Worm (Caenorhabditis elegans) whole organism, young adult: ENCODE measurements around the gene mup-4.
A peak's percentile ranks its signal among the peaks of the same experiment; 100 is the strongest.

Source experiments
- B0019.2 ChIP-seq: fragments of 200-800 bp; sonication (Bioruptor generic); conservative IDR thresholded peaks from 2 replicates; pipeline ENCODE4 v1.3.6; 2022; ENCODE audit warnings: missing genetic modification reagents, missing genetic modification characterization, missing compliant biosample characterization
- B0336.3 ChIP-seq: fragments of 200-800 bp; sonication (Bioruptor generic); IDR thresholded peaks from 2 replicates; pipeline ENCODE4 v1.3.6; 2022; ENCODE audit warnings: missing genetic modification characterization, missing compliant biosample characterization
- C17E4.6 ChIP-seq: fragments of 200-800 bp; sonication (Bioruptor generic); IDR thresholded peaks from 2 replicates; pipeline ENCODE4 v1.3.6; 2022; ENCODE audit warnings: missing genetic modification reagents, missing genetic modification characterization, missing compliant biosample characterization
- D2030.7 ChIP-seq: fragments of 200-800 bp; sonication (Bioruptor generic); IDR thresholded peaks from 2 replicates; pipeline ENCODE4 v1.3.6; 2022; ENCODE audit warnings: missing genetic modification reagents, missing genetic modification characterization, missing compliant biosample characterization
- F37B4.10 ChIP-seq: fragments of 200-800 bp; sonication (Bioruptor generic); IDR thresholded peaks from 2 replicates; pipeline ENCODE4 v1.3.6; 2022; ENCODE audit warnings: missing genetic modification characterization, missing compliant biosample characterization
- F39B2.1 ChIP-seq: fragments of 200-800 bp; sonication (Bioruptor generic); IDR thresholded peaks from 2 replicates; pipeline ENCODE4 v1.3.6; 2022; ENCODE audit warnings: missing genetic modification reagents, missing genetic modification characterization, missing compliant biosample characterization
- F55B11.4 ChIP-seq: sonication (generic microtip); optimal IDR thresholded peaks from 2 replicates; lab custom pipeline; 2016; ENCODE audit warnings: missing compliant biosample characterization, missing genetic modification characterization, borderline replicate concordance; ENCODE audit not compliant: insufficient read depth
- F57A8.1 ChIP-seq: fragments of 200-800 bp; sonication (Bioruptor generic); optimal IDR thresholded peaks from 2 replicates; lab custom pipeline; 2018; ENCODE audit warnings: mild to moderate bottlenecking, missing genetic modification characterization, moderate library complexity, missing compliant biosample characterization
- K11D2.4 ChIP-seq: fragments of 200-800 bp; sonication (Bioruptor generic); IDR thresholded peaks from 2 replicates; pipeline ENCODE4 v1.3.6; 2022; ENCODE audit warnings: missing genetic modification reagents, missing genetic modification characterization, missing compliant biosample characterization
- K12H6.12 ChIP-seq: fragments of 200-800 bp; sonication (Bioruptor generic); optimal IDR thresholded peaks from 2 replicates; lab custom pipeline; 2018; ENCODE audit warnings: mild to moderate bottlenecking, missing genetic modification characterization, missing compliant biosample characterization
- Y53F4B.3 ChIP-seq: fragments of 200-800 bp; sonication (Bioruptor generic); IDR thresholded peaks from 2 replicates; pipeline ENCODE4 v1.3.6; 2022; ENCODE audit warnings: missing genetic modification reagents, missing genetic modification characterization, missing compliant biosample characterization
- Y53G8AR.9 ChIP-seq: fragments of 200-800 bp; sonication (Bioruptor generic); conservative IDR thresholded peaks from 2 replicates; pipeline ENCODE4 v1.3.6; 2022; ENCODE audit warnings: missing genetic modification reagents, missing genetic modification characterization, missing compliant biosample characterization
- Y56A3A.18 ChIP-seq: fragments of 200-800 bp; sonication (Bioruptor generic); IDR thresholded peaks from 2 replicates; pipeline ENCODE4 v1.3.6; 2022; ENCODE audit warnings: missing genetic modification reagents, missing genetic modification characterization, missing compliant biosample characterization
- Y67H2A.10 ChIP-seq: fragments of 200-800 bp; sonication (Bioruptor generic); conservative IDR thresholded peaks from 2 replicates; pipeline ENCODE4 v1.3.6; 2022; ENCODE audit warnings: missing genetic modification reagents, missing genetic modification characterization, missing compliant biosample characterization
- Y79H2A.3 ChIP-seq: fragments of 200-800 bp; sonication (Bioruptor generic); conservative IDR thresholded peaks from 2 replicates; pipeline ENCODE4 v1.3.6; 2022; ENCODE audit warnings: missing genetic modification reagents, missing genetic modification characterization, missing compliant biosample characterization
- atf-7 ChIP-seq: sonication (generic microtip); optimal IDR thresholded peaks from 2 replicates; lab custom pipeline; 2017; ENCODE audit warnings: mild to moderate bottlenecking, missing genetic modification characterization, missing compliant biosample characterization
- athp-1 ChIP-seq: sonication (generic microtip); optimal IDR thresholded peaks from 2 replicates; lab custom pipeline; 2017; ENCODE audit warnings: mild to moderate bottlenecking, missing genetic modification characterization, missing compliant biosample characterization
- attf-6 ChIP-seq: fragments of 200-800 bp; sonication (Bioruptor generic); IDR thresholded peaks from 2 replicates; pipeline ENCODE4 v1.3.6; 2022; ENCODE audit warnings: missing genetic modification reagents, missing genetic modification characterization, missing compliant biosample characterization
- cebp-2 ChIP-seq: fragments of 200-800 bp; sonication (Bioruptor generic); IDR thresholded peaks from 2 replicates; pipeline ENCODE4 v1.3.6; 2022; ENCODE audit warnings: missing genetic modification characterization, missing compliant biosample characterization
- ceh-27 ChIP-seq: fragments of 200-800 bp; sonication (Bioruptor generic); optimal IDR thresholded peaks from 2 replicates; lab custom pipeline; 2018; ENCODE audit warnings: mild to moderate bottlenecking, missing genetic modification characterization, moderate library complexity, missing compliant biosample characterization
- ceh-79 ChIP-seq: sonication (generic microtip); optimal IDR thresholded peaks from 2 replicates; lab custom pipeline; 2017; ENCODE audit warnings: mild to moderate bottlenecking, missing genetic modification characterization, missing compliant biosample characterization
- ceh-91 ChIP-seq: fragments of 200-800 bp; sonication (Bioruptor generic); IDR thresholded peaks from 2 replicates; pipeline ENCODE4 v1.3.6; 2022; ENCODE audit warnings: missing genetic modification reagents, missing genetic modification characterization, missing compliant biosample characterization
- dox-1 ChIP-seq: fragments of 200-800 bp; sonication (Bioruptor generic); IDR thresholded peaks from 2 replicates; pipeline ENCODE4 v1.3.6; 2022; ENCODE audit warnings: missing genetic modification reagents, missing genetic modification characterization, missing compliant biosample characterization
- dpff-1 ChIP-seq: sonication (generic microtip); optimal IDR thresholded peaks from 2 replicates; lab custom pipeline; 2017; ENCODE audit warnings: mild to moderate bottlenecking, missing genetic modification characterization, missing compliant biosample characterization
- efl-1 ChIP-seq: fragments of 150-350 bp; optimal IDR thresholded peaks from 2 replicates; lab custom pipeline; 2014; ENCODE audit warnings: missing biosample characterization, missing genetic modification reagents, missing genetic modification characterization
- egl-18 ChIP-seq: fragments of 200-800 bp; sonication (Bioruptor generic); IDR thresholded peaks from 2 replicates; pipeline ENCODE4 v1.3.6; 2022; ENCODE audit warnings: missing genetic modification reagents, missing genetic modification characterization, missing compliant biosample characterization
- ekl-4 ChIP-seq: fragments of 200-800 bp; sonication (Bioruptor generic); IDR thresholded peaks from 2 replicates; pipeline ENCODE4 v1.3.6; 2022; ENCODE audit warnings: missing genetic modification reagents, missing genetic modification characterization, missing compliant biosample characterization
- fkh-3 ChIP-seq: sonication (generic microtip); optimal IDR thresholded peaks from 2 replicates; lab custom pipeline; 2016; ENCODE audit warnings: mild to moderate bottlenecking, missing genetic modification characterization, missing compliant biosample characterization
- hmg-20 ChIP-seq: fragments of 200-800 bp; sonication (Bioruptor generic); IDR thresholded peaks from 2 replicates; pipeline ENCODE4 v1.3.6; 2022; ENCODE audit warnings: missing genetic modification reagents, missing genetic modification characterization, missing compliant biosample characterization
- hrde-1 ChIP-seq: sonication (generic microtip); optimal IDR thresholded peaks from 2 replicates; lab custom pipeline; 2016; ENCODE audit warnings: missing genetic modification characterization, mild to moderate bottlenecking, missing compliant biosample characterization, moderate library complexity, missing genotype, missing genetic modification reagents, borderline replicate concordance
- lin-35 ChIP-seq, 3 experiments: fragments of 150-350 bp in 2 of 3; sonication (generic microtip) in 1 of 3; optimal IDR thresholded peaks; 2 replicates each; lab custom pipeline; 2014 to 2018; ENCODE audit warnings: missing biosample characterization in 3 of 3, missing genetic modification characterization in 3 of 3, missing genetic modification reagents in 3 of 3
- lin-54 ChIP-seq: fragments of 200-800 bp; sonication (Bioruptor generic); optimal IDR thresholded peaks from 2 replicates; lab custom pipeline; 2018; ENCODE audit warnings: mild to moderate bottlenecking, missing genetic modification characterization, missing compliant biosample characterization
- madf-3 ChIP-seq: fragments of 200-800 bp; sonication (Bioruptor generic); IDR thresholded peaks from 2 replicates; pipeline ENCODE4 v1.3.6; 2022; ENCODE audit warnings: missing genetic modification reagents, missing genetic modification characterization, missing compliant biosample characterization
- madf-8 ChIP-seq: fragments of 200-800 bp; sonication (Bioruptor generic); conservative IDR thresholded peaks from 2 replicates; pipeline ENCODE4 v1.3.6; 2022; ENCODE audit warnings: missing genetic modification reagents, missing genetic modification characterization, missing compliant biosample characterization
- mcd-1 ChIP-seq: fragments of 200-800 bp; sonication (Bioruptor generic); IDR thresholded peaks from 2 replicates; pipeline ENCODE4 v1.3.6; 2022; ENCODE audit warnings: missing genetic modification reagents, missing genetic modification characterization, missing compliant biosample characterization
- mes-4 ChIP-seq: sonication (generic microtip); optimal IDR thresholded peaks from 2 replicates; lab custom pipeline; 2016; ENCODE audit warnings: missing genotype, missing genetic modification characterization, missing compliant biosample characterization
- nfyb-1 ChIP-seq: fragments of 200-800 bp; sonication (Bioruptor generic); IDR thresholded peaks from 2 replicates; pipeline ENCODE4 v1.3.6; 2022; ENCODE audit warnings: missing genetic modification reagents, missing genetic modification characterization, missing compliant biosample characterization
- nhr-179 ChIP-seq: sonication (generic microtip); optimal IDR thresholded peaks from 2 replicates; lab custom pipeline; 2016; ENCODE audit warnings: mild to moderate bottlenecking, missing genetic modification characterization, missing compliant biosample characterization
- nhr-27 ChIP-seq: fragments of 200-800 bp; sonication (Bioruptor generic); optimal IDR thresholded peaks from 2 replicates; lab custom pipeline; 2018; ENCODE audit warnings: mild to moderate bottlenecking, missing genetic modification characterization, moderate library complexity, missing compliant biosample characterization
- pbrm-1 ChIP-seq: fragments of 200-800 bp; sonication (Bioruptor generic); IDR thresholded peaks from 2 replicates; pipeline ENCODE4 v1.3.6; 2022; ENCODE audit warnings: missing genetic modification reagents, missing genetic modification characterization, missing compliant biosample characterization
- pha-4 ChIP-seq: fragments of 150-350 bp; sonication (generic microtip); optimal IDR thresholded peaks from 2 replicates; lab custom pipeline; 2014; ENCODE audit warnings: missing biosample characterization, missing genetic modification reagents, missing genetic modification characterization
- rcor-1 ChIP-seq: fragments of 200-800 bp; sonication (Bioruptor generic); IDR thresholded peaks from 2 replicates; pipeline ENCODE4 v1.3.6; 2022; ENCODE audit warnings: missing genetic modification reagents, missing genetic modification characterization, missing compliant biosample characterization
- repo-1 ChIP-seq: sonication (generic microtip); optimal IDR thresholded peaks from 2 replicates; lab custom pipeline; 2017; ENCODE audit warnings: mild to moderate bottlenecking, missing genetic modification characterization, missing compliant biosample characterization
- sdz-38 ChIP-seq: sonication (generic microtip); optimal IDR thresholded peaks from 2 replicates; lab custom pipeline; 2016; ENCODE audit warnings: missing genotype, missing genetic modification characterization, missing compliant biosample characterization
- snpc-1.1 ChIP-seq: sonication (generic microtip); optimal IDR thresholded peaks from 2 replicates; lab custom pipeline; 2017; ENCODE audit warnings: missing genetic modification characterization, mild to moderate bottlenecking, missing compliant biosample characterization, antibody characterized with exemption, moderate library complexity, missing genotype, missing genetic modification reagents; ENCODE audit not compliant: insufficient read depth
- snpc-3.4 ChIP-seq: sonication (generic microtip); optimal IDR thresholded peaks from 2 replicates; lab custom pipeline; 2017; ENCODE audit warnings: missing genetic modification characterization, mild to moderate bottlenecking, missing compliant biosample characterization, antibody characterized with exemption, moderate library complexity, missing genotype, missing genetic modification reagents
- tlf-1 ChIP-seq: fragments of 200-800 bp; sonication (Bioruptor generic); optimal IDR thresholded peaks from 2 replicates; lab custom pipeline; 2018; ENCODE audit warnings: mild to moderate bottlenecking, missing genetic modification characterization, missing compliant biosample characterization
- ztf-18 ChIP-seq: sonication (generic microtip); optimal IDR thresholded peaks from 2 replicates; lab custom pipeline; 2016; ENCODE audit warnings: missing genotype, mild to moderate bottlenecking, missing genetic modification characterization, missing compliant biosample characterization

Gene mup-4

ce11 chrIII:7499421-7499902, 10.6 kb upstream of the mup-4 start, which contains the start of the genes C07H6.9 and sap-140 (continued):
- TF ChIP-seq ztf-18 (tag; lab: Kevin White, UChicago) (peak; percentile 95), lin-35 (GFP tag; optimal IDR thresholded peaks at IDR 0.05; lab: Kevin White, UChicago) (peak in 2 of 3 experiments; percentile 84 to 92), egl-18 (no peak), Y53F4B.3 (GFP tag; lab: Robert Waterston, UW) (no peak), fkh-3 (no peak), pbrm-1 (peak; percentile 64; the same call in 1 of the 2 replicates), hmg-20 (GFP tag; lab: Robert Waterston, UW) (no peak), F37B4.10 (no peak), efl-1 (GFP tag; lab: Kevin White, UChicago) (peak; percentile 84), snpc-3.4 (tag; lab: Kevin White, UChicago) (peak; percentile 51), attf-6 (GFP tag; lab: Robert Waterston, UW) (no peak), ceh-79 (tag; lab: Kevin White, UChicago) (no peak), nhr-179 (no peak), dpff-1 (tag; lab: Kevin White, UChicago) (no peak), atf-7 (tag; lab: Kevin White, UChicago) (peak; percentile 1), K11D2.4 (GFP tag; lab: Robert Waterston, UW) (peak; percentile 11; the same call in 1 of the 2 replicates), ceh-91 (GFP tag; lab: Robert Waterston, UW) (peak; percentile 53), Y53G8AR.9 (GFP tag; lab: Robert Waterston, UW) (peak; percentile 83; the same call in 1 of the 2 replicates), C17E4.6 (GFP tag; lab: Robert Waterston, UW) (no peak), pha-4 (tag; lab: Kevin White, UChicago) (no peak), tlf-1 (peak; percentile 62), rcor-1 (0 out of 2 replicates have a peak, but pooled peaks have one; percentile 20), dox-1 (GFP tag; lab: Robert Waterston, UW) (peak; percentile 83), ceh-27 (GFP tag; lab: Kevin White, UChicago) (no peak), F39B2.1 (no peak), sdz-38 (no peak), hrde-1 (tag; lab: Kevin White, UChicago) (no peak), D2030.7 (GFP tag; lab: Robert Waterston, UW) (peak; percentile 67), lin-54 (GFP tag; lab: Kevin White, UChicago) (peak; percentile 90), nfyb-1 (GFP tag; lab: Robert Waterston, UW) (peak; percentile 57; the same call in 1 of the 2 replicates), B0336.3 (GFP tag; lab: Robert Waterston, UW) (peak; percentile 38; the same call in 1 of the 2 replicates), nhr-27 (no peak), athp-1 (tag; lab: Kevin White, UChicago) (no peak), B0019.2 (no peak), repo-1 (peak; percentile 22), snpc-1.1 (tag; lab: Kevin White, UChicago) (peak; percentile 18), Y67H2A.10 (GFP tag; lab: Robert Waterston, UW) (no peak)

- TF ChIP-seq Y53F4B.3 (GFP tag; lab: Robert Waterston, UW) (no peak), ekl-4 (GFP tag; lab: Robert Waterston, UW) (peak; percentile 71), mes-4 (tag; lab: Kevin White, UChicago) (no peak), mcd-1 (GFP tag; lab: Robert Waterston, UW) (peak; percentile 75), cebp-2 (GFP tag; lab: Robert Waterston, UW) (no peak), madf-8 (GFP tag; lab: Robert Waterston, UW) (no peak), Y67H2A.10 (GFP tag; lab: Robert Waterston, UW) (no peak), B0336.3 (GFP tag; lab: Robert Waterston, UW) (peak; percentile 61; the same call in 1 of the 2 replicates), Y79H2A.3 (GFP tag; lab: Robert Waterston, UW) (no peak), madf-3 (GFP tag; lab: Robert Waterston, UW) (peak; percentile 72; the same call in 1 of the 2 replicates), K11D2.4 (GFP tag; lab: Robert Waterston, UW) (peak; percentile 77), Y56A3A.18 (no peak), K12H6.12 (tag; lab: Kevin White, UChicago) (peak; percentile 79), F57A8.1 (no peak), efl-1 (GFP tag; lab: Kevin White, UChicago) (peak; percentile 87), F55B11.4 (tag; lab: Kevin White, UChicago) (no peak)
Measured at ce11 chrIII:7498346-7498745, 9.4 kb upstream of the mup-4 start.
